Worm (Caenorhabditis elegans): ENCODE results near the gene F53H8.3.

- no peak for TF ChIP-seq T23F11.4 (GFP tag; optimal IDR thresholded peaks at IDR 0.05)
- TF ChIP-seq nfya-1 (tag; optimal IDR thresholded peaks at IDR 0.05) = no peak
- TF ChIP-seq K02D7.2 (tag; optimal IDR thresholded peaks at IDR 0.05) = no peak
- no peak for TF ChIP-seq unc-55 (GFP tag; optimal IDR thresholded peaks at IDR 0.05)
- TF ChIP-seq ref-2 (tag; optimal IDR thresholded peaks at IDR 0.05) = no peak
- no peak for TF ChIP-seq tbx-2 (tag; optimal IDR thresholded peaks at IDR 0.05)
- no peak for TF ChIP-seq ceh-2 (tag; optimal IDR thresholded peaks at IDR 0.05)
- no peak for TF ChIP-seq ets-4 (tag; optimal IDR thresholded peaks at IDR 0.05)
- TF ChIP-seq ama-1 (optimal IDR thresholded peaks at IDR 0.05) = no peak
- TF ChIP-seq unc-86 (tag; optimal IDR thresholded peaks at IDR 0.05) = no peak
These were observed 25.8 kb upstream of the F53H8.3 start for ce11 chrX:912564-912963.

Measured in whole organism, late embryonic.